Fruit fly (Drosophila melanogaster): Measurements from ENCODE around the gene CG42637.

CG42637 gene

dm6 chr3L:19834143-19834794 is 40.9 kb upstream of the CG42637 start, which contains the start of the genes trc and CG32221 (continued):
- TF ChIP-seq CG17802 (tag; optimal IDR thresholded peaks at IDR 0.05) (peak; percentile 36), CG43689 (GFP tag; IDR thresholded peaks at IDR 0.05) (no peak), chinmo (GFP tag; IDR thresholded peaks at IDR 0.05; ENCODE audit: partially characterized antibody) (no peak), B-H1 (GFP tag; IDR thresholded peaks at IDR 0.05) (no peak), row (GFP tag; IDR thresholded peaks at IDR 0.05) (peak; percentile 83), onecut (GFP tag; IDR thresholded peaks at IDR 0.05) (peak; percentile 71), CG6683 (GFP tag; optimal IDR thresholded peaks at IDR 0.05) (no peak), Bgb (GFP tag; IDR thresholded peaks at IDR 0.05; ENCODE audit: partially characterized antibody) (peak; percentile 84), zen2 (GFP tag; IDR thresholded peaks at IDR 0.05; ENCODE audit: partially characterized antibody) (no peak), nerfin-1 (tag; optimal IDR thresholded peaks at IDR 0.05) (peak; percentile 54), CG31441 (GFP tag; IDR thresholded peaks at IDR 0.05) (no peak), slou (GFP tag; optimal IDR thresholded peaks at IDR 0.05) (no peak), kah (GFP tag; optimal IDR thresholded peaks at IDR 0.05) (peak; percentile 11), sr (GFP tag; IDR thresholded peaks at IDR 0.05) (peak; percentile 54; the same call in 1 of the 3 replicates), cwo (GFP tag; optimal IDR thresholded peaks at IDR 0.05) (no peak), HLHmδ (GFP tag; optimal IDR thresholded peaks at IDR 0.05) (peak; percentile 94), Fer3 (tag; optimal IDR thresholded peaks at IDR 0.05) (no peak), en (GFP tag; optimal IDR thresholded peaks at IDR 0.05) (no peak), jigr1 (GFP tag; IDR thresholded peaks at IDR 0.05) (no peak), CG7987 (GFP tag; optimal IDR thresholded peaks at IDR 0.05) (peak; percentile 83), ci (GFP tag; IDR thresholded peaks at IDR 0.05) (peak; percentile 81), run (tag; optimal IDR thresholded peaks at IDR 0.05) (no peak), corto (GFP tag; optimal IDR thresholded peaks at IDR 0.05) (no peak), Fer2 (tag; optimal IDR thresholded peaks at IDR 0.05) (peak; percentile 63), Trl (optimal IDR thresholded peaks at IDR 0.05) (no peak), Trl (GFP tag; optimal IDR thresholded peaks at IDR 0.05) (no peak), Lim3 (GFP tag; IDR thresholded peaks at IDR 0.05) (no peak), Dll (GFP tag; IDR thresholded peaks at IDR 0.05; ENCODE audit: partially characterized antibody) (peak; percentile 67), CG9609 (GFP tag; optimal IDR thresholded peaks at IDR 0.05) (peak; percentile 9), CG11247 (GFP tag; IDR thresholded peaks at IDR 0.05) (peak; percentile 61), gsb-n (tag; optimal IDR thresholded peaks at IDR 0.05) (no peak), CG15601 (tag; optimal IDR thresholded peaks at IDR 0.05) (no peak), CG10366 (GFP tag; IDR thresholded peaks at IDR 0.05) (peak; percentile 13; the same call in 1 of the 2 replicates), sc (optimal IDR thresholded peaks at IDR 0.05) (no peak), sc (GFP tag; optimal IDR thresholded peaks at IDR 0.05) (peak; percentile 20), Adf1 (GFP tag; IDR thresholded peaks at IDR 0.05) (no peak), CG2678 (tag; optimal IDR thresholded peaks at IDR 0.05) (no peak), CG4730 (GFP tag; IDR thresholded peaks at IDR 0.05) (no peak), zf30C (GFP tag; optimal IDR thresholded peaks at IDR 0.05) (no peak), CG1603 (tag; optimal IDR thresholded peaks at IDR 0.05) (no peak), CG34224 (GFP tag; IDR thresholded peaks at IDR 0.05; ENCODE audit: partially characterized antibody) (no peak; the same call in 2 of the 3 replicates), Dek (tag; optimal IDR thresholded peaks at IDR 0.05) (peak; percentile 65), Atf-2 (GFP tag; optimal IDR thresholded peaks at IDR 0.05) (no peak), schlank (tag; optimal IDR thresholded peaks at IDR 0.05) (peak; percentile 39), CG6272 (GFP tag; IDR thresholded peaks at IDR 0.05) (no peak), CG8359 (GFP tag; optimal IDR thresholded peaks at IDR 0.05; ENCODE audit: borderline replicate concordance) (no peak), sqz (GFP tag; optimal IDR thresholded peaks at IDR 0.05) (no peak), chif (GFP tag; optimal IDR thresholded peaks at IDR 0.05) (no peak), knrl (GFP tag; IDR thresholded peaks at IDR 0.05; ENCODE audit: partially characterized antibody) (peak; percentile 73), yki (optimal IDR thresholded peaks at IDR 0.05) (no peak)
